Fruit fly (Drosophila melanogaster) S2 (cell line): ENCODE data around the gene cv-d.

Source experiments
- CG8478 ChIP-seq: fragments of >200 bp; optimal IDR thresholded peaks from 2 replicates; lab custom pipeline; 2018
- CTCF ChIP-seq, 2 experiments: fragments of >200 bp; optimal IDR thresholded peaks; 2 replicates each; lab custom pipeline; 2018

cv-d gene

dm6 chr3R:15834375-15835031, 18.9 kb downstream of the cv-d start, which contains the start of the genes CG43317 and Arpc3A:
Gene CG43317 (minus strand): TSS chr3R:15834425.
Gene Arpc3A (plus strand): TSS chr3R:15834648.
- TF ChIP-seq CG8478: no peak

DNA sequence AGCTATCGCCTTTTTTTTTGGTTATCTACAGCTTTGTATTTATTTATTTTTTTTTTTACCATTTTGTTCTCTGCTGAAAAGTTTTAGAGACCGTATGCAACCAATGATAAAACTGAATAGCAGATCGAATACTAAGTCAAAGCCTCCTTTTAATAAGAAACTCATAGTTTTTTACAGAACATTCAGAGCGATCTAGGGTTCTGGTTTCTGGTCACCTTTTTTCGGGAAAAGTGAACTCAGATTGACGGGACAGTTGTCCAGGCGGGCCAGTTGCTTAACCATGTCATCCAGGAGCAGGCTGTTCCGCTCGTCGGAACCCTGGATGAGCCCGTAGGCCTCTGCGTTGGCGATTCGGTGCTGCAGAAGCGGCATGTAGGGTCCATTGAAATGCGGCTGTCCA, 20.0 kb downstream of the cv-d start, which contains the start of gene CG43318:
Gene CG43318, minus strand, starts transcription at position 101 of the 400 bp plus-strand sequence.
- no peak for TF ChIP-seq CTCF (optimal IDR thresholded peaks at IDR 0.05; lab: Kevin White, UChicago)
- TF ChIP-seq CG8478: no peak

DNA sequence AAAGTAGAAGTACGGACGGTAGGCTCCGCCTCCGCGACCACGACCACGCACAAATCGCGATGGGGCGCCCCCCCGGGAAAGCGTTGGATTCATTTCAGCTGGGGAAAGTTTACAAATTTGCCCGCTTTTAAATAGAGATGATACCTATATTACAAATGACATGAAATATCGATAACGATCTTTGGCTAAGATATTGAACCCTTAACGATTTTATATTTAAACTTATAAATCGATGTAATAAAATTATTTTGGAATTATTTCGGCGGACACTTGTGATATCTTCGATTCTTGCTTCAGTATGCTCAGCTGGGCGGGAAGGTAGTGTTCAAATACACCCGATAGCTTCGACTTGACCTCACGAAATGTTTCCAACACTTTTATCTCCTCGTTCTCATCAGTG, 20.9 kb downstream of the cv-d start, which contains the start of gene rec:
Gene rec, minus strand, starts transcription at position 108 of the 400 bp plus-strand sequence.
- TF ChIP-seq CG8478 (no peak), CTCF (optimal IDR thresholded peaks at IDR 0.05; lab: Kevin White, UChicago) (no peak)

- TF ChIP-seq CG8478 (no peak), CTCF (optimal IDR thresholded peaks at IDR 0.05; lab: Kevin White, UChicago) (no peak)
These were observed 25.8 kb downstream of the cv-d start for dm6 chr3R:15827559-15827958.

dm6 chr3R:15825521-15825920, 27.9 kb downstream of the cv-d start, which contains the start of gene CG4576:
Gene CG4576 (plus strand): TSS chr3R:15825747.
- no peak for TF ChIP-seq CTCF (optimal IDR thresholded peaks at IDR 0.05; lab: Kevin White, UChicago)
- no peak for TF ChIP-seq CG8478

DNA sequence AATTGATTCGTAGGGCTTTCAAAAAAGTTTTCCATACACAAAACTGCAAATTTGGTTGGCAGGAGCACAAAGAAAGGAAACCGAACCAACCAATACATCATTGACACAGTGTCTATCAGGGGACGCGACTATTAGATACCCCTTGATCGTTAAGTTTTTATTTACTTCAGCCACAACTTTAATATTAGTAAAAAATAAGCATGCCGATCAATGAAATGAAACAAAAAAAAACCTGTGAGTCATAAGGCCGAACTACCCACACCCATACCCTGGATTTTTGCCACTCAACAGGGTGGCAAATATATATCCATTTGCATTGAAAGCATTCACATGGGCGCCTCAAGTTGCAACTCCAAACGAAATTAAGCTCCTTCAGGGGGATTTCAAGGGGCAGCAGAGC, 37.1 kb downstream of the cv-d start:
- no peak for TF ChIP-seq CTCF (optimal IDR thresholded peaks at IDR 0.05; lab: Kevin White, UChicago)
- TF ChIP-seq CG8478: no peak

DNA sequence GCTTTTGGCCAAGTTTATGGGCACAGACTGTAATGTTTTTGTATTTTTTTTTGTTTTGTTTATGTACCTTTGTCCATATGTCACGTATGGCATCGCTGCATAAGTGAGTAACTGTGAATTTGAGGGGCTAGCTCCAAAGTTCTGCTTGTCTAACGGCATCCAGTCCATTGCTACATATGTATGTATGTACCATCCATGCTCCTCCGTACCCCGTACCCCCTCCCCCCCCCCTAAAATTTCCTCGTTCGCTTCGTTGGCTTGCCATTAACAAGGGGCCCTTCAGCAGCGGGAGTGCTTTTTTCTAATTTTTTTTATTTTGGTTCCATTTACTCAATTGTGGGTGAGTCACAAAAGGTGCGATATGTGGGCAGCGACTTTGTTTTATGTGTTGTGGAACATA, 39.2 kb downstream of the cv-d start:
- TF ChIP-seq CTCF (optimal IDR thresholded peaks at IDR 0.05; lab: Kevin White, UChicago) (no peak), CG8478 (no peak)

dm6 chr3R:15810369-15810768, 43.0 kb downstream of the cv-d start:
- TF ChIP-seq CTCF (optimal IDR thresholded peaks at IDR 0.05; lab: Kevin White, UChicago): no peak
- no peak for TF ChIP-seq CG8478

dm6 chr3R:15807877-15808381, 45.5 kb downstream of the cv-d start:
- TF ChIP-seq CG8478 (no peak), CTCF (optimal IDR thresholded peaks at IDR 0.05; lab: Kevin White, UChicago) (no peak)

DNA sequence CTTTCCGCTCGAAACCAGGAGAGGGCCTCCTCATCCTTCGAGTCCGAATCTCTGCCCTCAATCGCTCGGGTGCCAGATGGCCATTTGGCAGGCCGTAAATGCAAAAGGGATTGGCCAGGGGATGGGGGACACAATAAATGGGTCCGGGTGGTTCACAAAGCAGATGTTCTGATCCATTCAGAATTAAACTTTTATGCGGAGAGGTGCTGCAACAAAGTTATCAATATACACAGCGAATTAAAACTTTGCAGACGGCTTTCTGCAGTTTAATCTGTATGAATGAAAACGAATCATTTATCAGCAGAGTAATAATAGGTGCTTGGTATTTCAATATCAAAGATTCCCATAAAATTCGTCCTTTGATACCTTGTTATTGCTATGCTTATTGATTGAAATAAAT, 46.1 kb downstream of the cv-d start:
- TF ChIP-seq CG8478 (no peak), CTCF (optimal IDR thresholded peaks at IDR 0.05; lab: Kevin White, UChicago) (no peak)

dm6 chr3R:15806341-15806740, 47.0 kb downstream of the cv-d start:
- no peak for TF ChIP-seq CG8478
- no peak for TF ChIP-seq CTCF (optimal IDR thresholded peaks at IDR 0.05; lab: Kevin White, UChicago)

DNA sequence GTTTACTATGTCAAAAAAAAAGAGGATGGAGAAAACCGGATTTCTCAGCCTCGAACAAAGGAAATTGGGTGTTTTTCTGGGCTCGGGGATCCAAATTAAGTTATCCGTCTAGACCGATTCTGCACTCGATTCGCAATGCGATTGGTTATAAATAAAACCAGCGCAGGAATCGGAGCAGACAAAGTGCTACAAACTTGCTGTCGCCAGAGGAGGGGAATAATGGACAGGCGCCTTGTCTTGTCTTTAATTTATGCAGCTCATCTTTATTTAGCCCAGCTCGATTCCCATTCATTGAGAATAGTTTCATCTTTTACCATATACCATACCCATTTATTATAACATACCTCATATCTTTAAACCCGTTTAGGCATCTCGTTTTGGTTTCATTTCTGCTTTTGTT, 48.7 kb downstream of the cv-d start:
- TF ChIP-seq CG8478: no peak
- no peak for TF ChIP-seq CTCF (optimal IDR thresholded peaks at IDR 0.05; lab: Kevin White, UChicago)

DNA sequence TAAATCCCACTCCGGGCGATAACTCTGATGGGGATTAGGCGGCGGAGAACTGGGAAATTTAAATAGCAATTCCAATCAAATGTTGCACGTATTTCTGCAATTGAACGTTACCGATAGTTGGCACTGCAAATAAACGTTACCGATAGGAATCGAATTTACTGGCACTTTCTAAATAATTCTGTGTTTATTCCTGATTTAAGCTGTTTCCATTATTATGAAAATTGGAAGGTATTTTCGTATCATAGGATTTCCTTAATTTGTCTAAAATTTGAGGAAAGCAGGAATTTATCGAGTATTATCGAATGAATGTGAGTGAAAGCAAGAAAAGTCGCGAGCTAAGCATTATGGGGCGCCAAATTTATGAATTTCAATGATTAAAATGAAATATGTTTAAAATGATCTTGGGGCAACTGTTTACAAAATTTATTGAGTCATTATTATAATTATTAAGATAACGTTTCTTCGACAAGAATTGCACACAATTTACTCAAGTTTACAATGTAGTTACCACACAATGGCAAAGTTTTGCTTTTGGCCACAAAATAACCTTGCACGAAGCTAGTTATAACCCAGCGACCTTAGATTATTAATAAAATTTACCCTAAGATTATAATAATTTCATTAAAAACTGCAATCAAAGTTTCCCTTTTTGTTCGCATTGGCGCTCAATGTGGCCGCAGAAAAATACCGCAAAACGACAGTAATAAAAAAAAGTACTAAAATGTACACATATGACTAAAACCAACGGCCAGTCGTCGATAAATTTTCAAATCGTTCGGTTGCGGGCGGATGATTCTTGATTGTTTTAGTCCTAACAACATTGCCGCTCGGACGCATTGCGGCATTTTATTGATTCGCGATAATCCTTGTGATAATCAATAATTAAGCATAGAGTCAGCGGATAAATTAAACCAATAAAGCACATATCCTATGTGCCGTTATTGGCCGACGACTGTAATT, 49.6 kb downstream of the cv-d start, which contains the start of gene alpha-Man-IIb:
Gene alpha-Man-IIb, plus strand, starts transcription at position 747 of the 960 bp plus-strand sequence.
- TF ChIP-seq CTCF (optimal IDR thresholded peaks at IDR 0.05; lab: Kevin White, UChicago): peak in 1 of 2 experiments; percentile 58
- no peak for TF ChIP-seq CG8478

dm6 chr3R:15802006-15802405, 51.4 kb downstream of the cv-d start, which contains the start of gene CG9593:
Gene CG9593 (plus strand): TSS chr3R:15802275.
- TF ChIP-seq CTCF (optimal IDR thresholded peaks at IDR 0.05; lab: Kevin White, UChicago) (no peak), CG8478 (no peak)
